Worm (Caenorhabditis elegans): ENCODE results near the gene R07C3.13.
"Not testable (repeated sequence)": the region's sequence is repeated elsewhere in the genome, so short reads cannot be mapped to it uniquely, and the experiment has no call there.

DNA sequence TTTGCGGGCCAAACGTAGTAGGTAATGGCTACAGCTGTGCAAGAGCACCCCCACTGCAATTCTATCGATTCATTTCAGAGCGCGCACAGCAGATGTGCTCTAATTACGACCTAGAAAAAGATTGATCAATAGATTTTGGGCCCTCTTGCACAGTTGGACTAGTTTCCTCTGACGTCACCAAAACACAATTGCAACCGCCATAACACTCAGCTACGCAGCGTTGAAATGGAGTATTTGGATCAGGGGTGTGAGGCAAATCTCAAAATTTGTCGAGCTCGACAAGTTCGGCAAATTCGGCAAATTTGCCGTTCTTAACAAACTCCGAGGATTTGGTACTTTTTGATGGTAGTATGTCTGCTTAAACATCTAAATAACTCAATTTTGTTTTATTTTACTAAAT is 39.7 kb upstream of the R07C3.13 start, which contains the start of gene fbxc-18:
- TF ChIP-seq ztf-23, tab-1 (GFP tag; IDR thresholded peaks at IDR 0.05): not testable (repeated sequence)

Measured in whole organism, midembryonic.